Fruit fly (Drosophila melanogaster): Measurements from ENCODE around the gene CG6418.

The CG6418 gene

dm6 chr3L:10849620-10850302, 29.1 kb downstream of the CG6418 start (continued):
- TF ChIP-seq crol (GFP tag; IDR thresholded peaks at IDR 0.05), result peak; percentile 61
- TF ChIP-seq CG17829 (tag; optimal IDR thresholded peaks at IDR 0.05), result peak; percentile 26
- peak; percentile 34 for TF ChIP-seq CG13424 (tag; optimal IDR thresholded peaks at IDR 0.05)
- TF ChIP-seq Opbp (GFP tag; IDR thresholded peaks at IDR 0.05; ENCODE audit: partially characterized antibody), result peak; percentile 13; the same call in 1 of the 3 replicates
- TF ChIP-seq CG1603 (tag; optimal IDR thresholded peaks at IDR 0.05), result peak; percentile 20
- TF ChIP-seq chm (GFP tag; IDR thresholded peaks at IDR 0.05), result 0 out of 2 replicates have a peak, but pooled peaks have one; percentile 66
- TF ChIP-seq Max (GFP tag; optimal IDR thresholded peaks at IDR 0.05), result no peak
- peak; percentile 63; the same call in 2 of the 3 replicates for TF ChIP-seq CG17361 (GFP tag; IDR thresholded peaks at IDR 0.05)
- peak; percentile 59 for TF ChIP-seq CG1832 (GFP tag; optimal IDR thresholded peaks at IDR 0.05)
- 0 out of 2 replicates have a peak, but pooled peaks have one; percentile 8 for TF ChIP-seq E2f1 (GFP tag; IDR thresholded peaks at IDR 0.05)
- TF ChIP-seq nmo (GFP tag; optimal IDR thresholded peaks at IDR 0.05), result peak; percentile 17
- 0 out of 2 replicates have a peak, but pooled peaks have one; percentile 19 for TF ChIP-seq HLH3B (GFP tag; IDR thresholded peaks at IDR 0.05)
- TF ChIP-seq trh (GFP tag; optimal IDR thresholded peaks at IDR 0.05), result no peak
- peak in 1 of 2 experiments; percentile 94 for TF ChIP-seq Pdp1 (GFP tag; optimal IDR thresholded peaks at IDR 0.05)
- no peak for TF ChIP-seq CG3838 (GFP tag; optimal IDR thresholded peaks at IDR 0.05)
- TF ChIP-seq gt (GFP tag; IDR thresholded peaks at IDR 0.05), result no peak
- no peak for TF ChIP-seq CG4820 (GFP tag; optimal IDR thresholded peaks at IDR 0.05)
- no peak for TF ChIP-seq Hey (tag; optimal IDR thresholded peaks at IDR 0.05)
- TF ChIP-seq CG2678 (tag; optimal IDR thresholded peaks at IDR 0.05), result peak; percentile 32

DNA sequence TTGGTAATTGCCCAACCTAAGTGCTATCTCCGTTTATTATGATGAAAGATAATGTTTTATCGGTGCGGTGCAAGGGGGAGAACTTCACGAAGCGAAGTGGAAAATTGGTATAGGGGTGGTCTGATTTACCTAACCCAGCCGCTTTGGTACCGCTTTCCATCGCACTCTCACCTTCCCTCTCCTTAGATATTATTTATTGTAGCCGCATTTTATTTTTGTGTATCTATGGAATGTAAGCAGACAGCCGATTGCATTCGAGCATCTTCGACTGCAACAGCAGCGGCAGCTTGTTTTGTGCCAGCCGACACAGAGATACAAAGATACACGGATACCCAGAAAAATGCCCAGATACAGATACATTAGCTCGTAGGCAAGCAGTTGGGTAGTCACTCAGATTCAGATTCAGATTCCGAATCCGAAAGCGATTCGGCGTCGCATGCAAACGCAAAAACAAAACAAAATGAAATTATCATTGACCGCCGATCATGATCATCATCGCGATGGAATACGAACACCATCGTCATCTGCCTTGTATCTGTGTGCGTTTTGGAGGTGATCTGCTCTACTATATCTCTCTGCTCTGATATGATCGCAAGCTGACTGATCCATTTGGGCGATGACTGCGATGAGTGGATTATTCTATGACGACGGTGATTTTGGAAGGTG, 30.0 kb downstream of the CG6418 start:
- TF ChIP-seq Rfx (GFP tag; IDR thresholded peaks at IDR 0.05) (0 out of 2 replicates have a peak, but pooled peaks have one; percentile 20), CG15479 (GFP tag; optimal IDR thresholded peaks at IDR 0.05) (peak; percentile 82), CG1024 (GFP tag; IDR thresholded peaks at IDR 0.05) (no peak), CG13894 (tag; optimal IDR thresholded peaks at IDR 0.05) (peak; percentile 85), CG8765 (GFP tag; IDR thresholded peaks at IDR 0.05) (no peak), lilli (GFP tag; optimal IDR thresholded peaks at IDR 0.05) (no peak), CG2199 (GFP tag; IDR thresholded peaks at IDR 0.05) (peak; percentile 95), sc (optimal IDR thresholded peaks at IDR 0.05) (no peak), sc (GFP tag; optimal IDR thresholded peaks at IDR 0.05) (no peak), Ets65A (GFP tag) (peak; percentile 67), CG8290 (GFP tag; optimal IDR thresholded peaks at IDR 0.05) (no peak), CG8290 (tag; optimal IDR thresholded peaks at IDR 0.05) (peak in 1 of 2 experiments; percentile 54), HLH54F (GFP tag; optimal IDR thresholded peaks at IDR 0.05) (no peak), CG8089 (GFP tag; optimal IDR thresholded peaks at IDR 0.05) (no peak), CG11695 (GFP tag; IDR thresholded peaks at IDR 0.05) (no peak), Med (GFP tag) (peak; percentile 40), br (optimal IDR thresholded peaks at IDR 0.05) (no peak), CG17328 (GFP tag; IDR thresholded peaks at IDR 0.05) (no peak), Nf-YA (GFP tag; IDR thresholded peaks at IDR 0.05) (no peak), chinmo (GFP tag; IDR thresholded peaks at IDR 0.05; ENCODE audit: partially characterized antibody) (peak; percentile 70; the same call in 1 of the 4 replicates), CG10543 (GFP tag; optimal IDR thresholded peaks at IDR 0.05) (no peak), Atf3 (GFP tag; optimal IDR thresholded peaks at IDR 0.05) (no peak), crol (GFP tag; IDR thresholded peaks at IDR 0.05) (0 out of 2 replicates have a peak, but pooled peaks have one; percentile 8), H15 (GFP tag; IDR thresholded peaks at IDR 0.05) (no peak), CG13775 (GFP tag; optimal IDR thresholded peaks at IDR 0.05) (no peak), cad (GFP tag; optimal IDR thresholded peaks at IDR 0.05) (peak; percentile 61), CG32767 (GFP tag; IDR thresholded peaks at IDR 0.05) (peak; percentile 71), HLH3B (GFP tag; IDR thresholded peaks at IDR 0.05) (no peak), CG7839 (tag; optimal IDR thresholded peaks at IDR 0.05) (no peak), CG6791 (GFP tag; IDR thresholded peaks at IDR 0.05; ENCODE audit: partially characterized antibody) (peak; percentile 54; the same call in 2 of the 3 replicates), CG18599 (GFP tag; optimal IDR thresholded peaks at IDR 0.05) (peak; percentile 13), oc (tag; optimal IDR thresholded peaks at IDR 0.05) (peak; percentile 45)
